Fruit fly (Drosophila melanogaster) whole organism, embryonic: ENCODE results near the gene CG34265.

Experiments used
- ATbp ChIP-seq: fragments of 200-800 bp; sonication (Bioruptor generic); optimal IDR thresholded peaks from 2 replicates; lab custom pipeline; 2017; ENCODE audit warnings: missing biosample characterization, mild to moderate bottlenecking, missing genetic modification characterization, missing genetic modification reagents
- Bgb ChIP-seq: fragments of 200-800 bp; sonication (Bioruptor generic); IDR thresholded peaks from 2 replicates; pipeline ENCODE4 v1.3.6; 2022; ENCODE audit warnings: missing biosample characterization, missing genetic modification characterization; ENCODE audit not compliant: partially characterized antibody
- CG10274 ChIP-seq: fragments of 200-800 bp; sonication (Bioruptor generic); optimal IDR thresholded peaks from 3 replicates; lab custom pipeline; 2017; ENCODE audit warnings: missing biosample characterization, mild to moderate bottlenecking, missing genetic modification characterization
- CG10321 ChIP-seq: fragments of 200-800 bp; sonication (Bioruptor generic); IDR thresholded peaks from 2 replicates; pipeline ENCODE4 v1.3.6; 2022; ENCODE audit warnings: missing biosample characterization, missing genetic modification characterization
- CG11695 ChIP-seq: fragments of 200-800 bp; sonication (Bioruptor generic); IDR thresholded peaks from 3 replicates; pipeline ENCODE4 v1.3.6; 2022; ENCODE audit warnings: missing biosample characterization, missing genetic modification characterization
- CG13123 ChIP-seq: fragments of 200-800 bp; sonication (Bioruptor generic); optimal IDR thresholded peaks from 2 replicates; lab custom pipeline; 2016; ENCODE audit warnings: missing biosample characterization, missing genetic modification characterization
- CG14710 ChIP-seq: fragments of 200-800 bp; sonication (Bioruptor generic); optimal IDR thresholded peaks from 3 replicates; lab custom pipeline; 2019; ENCODE audit warnings: missing biosample characterization, mild to moderate bottlenecking, missing genetic modification characterization, moderate library complexity
- CG15514 ChIP-seq: fragments of 200-800 bp; sonication (Bioruptor generic); optimal IDR thresholded peaks from 3 replicates; lab custom pipeline; 2017; ENCODE audit warnings: missing biosample characterization, missing genetic modification characterization, mild to moderate bottlenecking, moderate library complexity, missing genetic modification reagents
- CG1647 ChIP-seq: fragments of 200-800 bp; sonication (Bioruptor generic); optimal IDR thresholded peaks from 3 replicates; lab custom pipeline; 2016; ENCODE audit warnings: missing biosample characterization, missing genetic modification characterization
- CG17568 ChIP-seq: fragments of 200-800 bp; sonication (Bioruptor generic); optimal IDR thresholded peaks from 2 replicates; lab custom pipeline; 2018; ENCODE audit warnings: missing biosample characterization, mild to moderate bottlenecking, missing genetic modification characterization, moderate library complexity
- CG18262 ChIP-seq: fragments of 200-800 bp; optimal IDR thresholded peaks from 3 replicates; lab custom pipeline; 2019; ENCODE audit warnings: missing biosample characterization, mild to moderate bottlenecking, missing genetic modification characterization, moderate library complexity
- CG1832 ChIP-seq: fragments of 200-800 bp; sonication (Bioruptor generic); optimal IDR thresholded peaks from 2 replicates; lab custom pipeline; 2017; ENCODE audit warnings: missing biosample characterization, mild to moderate bottlenecking, missing genetic modification characterization, inconsistent platforms
- CG2875 ChIP-seq: fragments of 200-800 bp; sonication (Bioruptor generic); optimal IDR thresholded peaks from 2 replicates; lab custom pipeline; 2017; ENCODE audit warnings: missing biosample characterization, mild to moderate bottlenecking, missing genetic modification characterization, missing genetic modification reagents
- CG3838 ChIP-seq: fragments of 200-800 bp; sonication (Bioruptor generic); optimal IDR thresholded peaks from 3 replicates; lab custom pipeline; 2016; ENCODE audit warnings: missing biosample characterization, missing genetic modification characterization
- CG3995 ChIP-seq: fragments of 200-800 bp; sonication (Bioruptor generic); optimal IDR thresholded peaks from 3 replicates; lab custom pipeline; 2016; ENCODE audit warnings: missing biosample characterization, missing genetic modification characterization
- CG4328 ChIP-seq: fragments of 200-800 bp; sonication (Bioruptor generic); optimal IDR thresholded peaks from 3 replicates; lab custom pipeline; 2017; ENCODE audit warnings: missing biosample characterization, missing genetic modification reagents, missing genetic modification characterization
- CG4854 ChIP-seq: fragments of 200-800 bp; sonication (Bioruptor generic); optimal IDR thresholded peaks from 2 replicates; lab custom pipeline; 2016; ENCODE audit warnings: missing biosample characterization, missing genetic modification characterization, inconsistent platforms
- CG6813 ChIP-seq: fragments of 200-800 bp; sonication (Bioruptor generic); optimal IDR thresholded peaks from 2 replicates; lab custom pipeline; 2017; ENCODE audit warnings: missing biosample characterization, missing genetic modification characterization, mild to moderate bottlenecking, moderate library complexity, missing genetic modification reagents
- CG7357 ChIP-seq: fragments of 200-800 bp; sonication (Bioruptor generic); IDR thresholded peaks from 3 replicates; pipeline ENCODE4 v1.3.6; 2022; ENCODE audit warnings: missing biosample characterization, missing genetic modification characterization
- CG7786 ChIP-seq: fragments of 200-800 bp; sonication (Bioruptor generic); optimal IDR thresholded peaks from 2 replicates; lab custom pipeline; 2016; ENCODE audit warnings: missing biosample characterization, missing genetic modification characterization
- CG8281 ChIP-seq: fragments of 200-800 bp; sonication (Bioruptor generic); optimal IDR thresholded peaks from 2 replicates; lab custom pipeline; 2018; ENCODE audit warnings: missing biosample characterization, mild to moderate bottlenecking, missing genetic modification characterization, moderate library complexity
- CrebB ChIP-seq: fragments of 200-800 bp; sonication (Bioruptor generic); optimal IDR thresholded peaks from 3 replicates; lab custom pipeline; 2018; ENCODE audit warnings: missing biosample characterization, mild to moderate bottlenecking, missing genetic modification characterization
- Dad ChIP-seq: fragments of 200-800 bp; sonication (Bioruptor generic); optimal IDR thresholded peaks from 3 replicates; lab custom pipeline; 2016; ENCODE audit warnings: missing biosample characterization, missing genetic modification characterization
- Fer1 ChIP-seq: fragments of 200-800 bp; sonication (Bioruptor generic); optimal IDR thresholded peaks from 2 replicates; lab custom pipeline; 2017; ENCODE audit warnings: missing biosample characterization, mild to moderate bottlenecking, missing genetic modification characterization
- Hmx ChIP-seq: fragments of 200-800 bp; sonication (Bioruptor generic); optimal IDR thresholded peaks from 2 replicates; lab custom pipeline; 2016; ENCODE audit warnings: missing biosample characterization, missing genetic modification characterization
- MBD-R2 ChIP-seq: fragments of 200-800 bp; sonication (Bioruptor generic); IDR thresholded peaks from 2 replicates; pipeline ENCODE4 v1.3.6; 2022; ENCODE audit warnings: missing biosample characterization, missing genetic modification characterization
- MTF-1 ChIP-seq: fragments of 200-800 bp; sonication (Bioruptor generic); optimal IDR thresholded peaks from 2 replicates; lab custom pipeline; 2018; ENCODE audit warnings: missing biosample characterization, mild to moderate bottlenecking, missing genetic modification characterization, borderline replicate concordance
- Nf-YC ChIP-seq: fragments of 200-800 bp; optimal IDR thresholded peaks from 3 replicates; lab custom pipeline; 2019; ENCODE audit warnings: missing biosample characterization, mild to moderate bottlenecking, missing genetic modification characterization, moderate library complexity
- Trl ChIP-seq, 3 experiments: fragments of >200 bp in 2 of 3; fragments of 200-800 bp in 1 of 3; sonication (Bioruptor generic) in 1 of 3; optimal IDR thresholded peaks; 2 replicates in 1 of 3; 3 replicates in 2 of 3; lab custom pipeline; 2016 to 2017; ENCODE audit warnings: missing biosample characterization in 1 of 3, missing genetic modification characterization in 1 of 3
- ap ChIP-seq: fragments of 200-800 bp; sonication (Bioruptor generic); IDR thresholded peaks from 2 replicates; pipeline ENCODE4 v1.3.6; 2022; ENCODE audit warnings: missing biosample characterization, missing genetic modification characterization
- bowl ChIP-seq: fragments of 200-800 bp; sonication (Bioruptor generic); IDR thresholded peaks from 2 replicates; pipeline ENCODE4 v1.3.6; 2022; ENCODE audit warnings: missing biosample characterization, missing genetic modification characterization
- br ChIP-seq: fragments of >200 bp; optimal IDR thresholded peaks from 2 replicates; lab custom pipeline; 2017
- btn ChIP-seq: fragments of 200-800 bp; sonication (Bioruptor generic); optimal IDR thresholded peaks from 2 replicates; lab custom pipeline; 2016; ENCODE audit warnings: missing biosample characterization, missing genetic modification characterization
- cg ChIP-seq: fragments of 200-800 bp; sonication (Bioruptor generic); optimal IDR thresholded peaks from 3 replicates; lab custom pipeline; 2019; ENCODE audit warnings: missing biosample characterization, mild to moderate bottlenecking, missing genetic modification characterization, moderate library complexity
- cwo ChIP-seq: fragments of 200-800 bp; sonication (Bioruptor generic); optimal IDR thresholded peaks from 3 replicates; lab custom pipeline; 2017; ENCODE audit warnings: missing biosample characterization, missing genetic modification characterization, mild to moderate bottlenecking, moderate library complexity, missing genetic modification reagents
- ems ChIP-seq: fragments of 200-800 bp; sonication (Bioruptor generic); optimal IDR thresholded peaks from 3 replicates; lab custom pipeline; 2016; ENCODE audit warnings: missing biosample characterization, missing genetic modification characterization
- eve ChIP-seq, 2 experiments: fragments of >200 bp; optimal IDR thresholded peaks; 2 replicates each; lab custom pipeline; 2017; ENCODE audit warnings: missing biosample characterization in 2 of 2, missing genetic modification characterization in 2 of 2
- fru ChIP-seq: fragments of >200 bp; optimal IDR thresholded peaks from 2 replicates; lab custom pipeline; 2017
- grn ChIP-seq: fragments of 200-800 bp; sonication (Bioruptor generic); optimal IDR thresholded peaks from 3 replicates; lab custom pipeline; 2017; ENCODE audit warnings: missing biosample characterization, missing genetic modification characterization
- kni ChIP-seq: fragments of 200-800 bp; sonication (Bioruptor generic); optimal IDR thresholded peaks from 3 replicates; lab custom pipeline; 2017; ENCODE audit warnings: mild to moderate bottlenecking, missing biosample characterization, missing genetic modification reagents, missing genetic modification characterization
- ranshi ChIP-seq: fragments of 200-800 bp; sonication (Bioruptor generic); IDR thresholded peaks from 2 replicates; pipeline ENCODE4 v1.3.6; 2022; ENCODE audit warnings: missing biosample characterization, missing genetic modification characterization
- rib ChIP-seq: fragments of 200-800 bp; sonication (Bioruptor generic); IDR thresholded peaks from 2 replicates; pipeline ENCODE4 v1.3.6; 2022; ENCODE audit warnings: missing biosample characterization, missing genetic modification characterization
- sc ChIP-seq, 3 experiments: fragments of >200 bp in 2 of 3; fragments of 200-800 bp in 1 of 3; sonication (Bioruptor generic) in 1 of 3; optimal IDR thresholded peaks; 2 replicates in 2 of 3; 3 replicates in 1 of 3; lab custom pipeline; 2017; ENCODE audit warnings: mild to moderate bottlenecking in 1 of 3, missing biosample characterization in 1 of 3, missing genetic modification characterization in 1 of 3, missing genetic modification reagents in 1 of 3
- sens ChIP-seq: fragments of 200-800 bp; sonication (Bioruptor generic); peaks from one replicate; lab custom pipeline; 2016; ENCODE audit warnings: missing biosample characterization, missing genetic modification characterization
- slbo ChIP-seq: fragments of 200-800 bp; sonication (Bioruptor generic); IDR thresholded peaks from 2 replicates; pipeline ENCODE4 v1.3.6; 2022; ENCODE audit warnings: missing biosample characterization, missing genetic modification characterization
- slou ChIP-seq: fragments of 200-800 bp; sonication (Bioruptor generic); optimal IDR thresholded peaks from 3 replicates; lab custom pipeline; 2016; ENCODE audit warnings: missing biosample characterization, missing genetic modification characterization
- ssp ChIP-seq: fragments of 200-800 bp; sonication (Bioruptor generic); IDR thresholded peaks from 2 replicates; pipeline ENCODE4 v1.3.6; 2022; ENCODE audit warnings: missing biosample characterization, missing genetic modification characterization
- sug ChIP-seq: fragments of 200-800 bp; optimal IDR thresholded peaks from 2 replicates; lab custom pipeline; 2019; ENCODE audit warnings: missing biosample characterization, mild to moderate bottlenecking, missing genetic modification characterization, moderate library complexity
- zen ChIP-seq: fragments of 200-800 bp; sonication (Bioruptor generic); optimal IDR thresholded peaks from 3 replicates; lab custom pipeline; 2018; ENCODE audit warnings: missing biosample characterization, mild to moderate bottlenecking, missing genetic modification characterization, moderate library complexity

CG34265 gene

DNA sequence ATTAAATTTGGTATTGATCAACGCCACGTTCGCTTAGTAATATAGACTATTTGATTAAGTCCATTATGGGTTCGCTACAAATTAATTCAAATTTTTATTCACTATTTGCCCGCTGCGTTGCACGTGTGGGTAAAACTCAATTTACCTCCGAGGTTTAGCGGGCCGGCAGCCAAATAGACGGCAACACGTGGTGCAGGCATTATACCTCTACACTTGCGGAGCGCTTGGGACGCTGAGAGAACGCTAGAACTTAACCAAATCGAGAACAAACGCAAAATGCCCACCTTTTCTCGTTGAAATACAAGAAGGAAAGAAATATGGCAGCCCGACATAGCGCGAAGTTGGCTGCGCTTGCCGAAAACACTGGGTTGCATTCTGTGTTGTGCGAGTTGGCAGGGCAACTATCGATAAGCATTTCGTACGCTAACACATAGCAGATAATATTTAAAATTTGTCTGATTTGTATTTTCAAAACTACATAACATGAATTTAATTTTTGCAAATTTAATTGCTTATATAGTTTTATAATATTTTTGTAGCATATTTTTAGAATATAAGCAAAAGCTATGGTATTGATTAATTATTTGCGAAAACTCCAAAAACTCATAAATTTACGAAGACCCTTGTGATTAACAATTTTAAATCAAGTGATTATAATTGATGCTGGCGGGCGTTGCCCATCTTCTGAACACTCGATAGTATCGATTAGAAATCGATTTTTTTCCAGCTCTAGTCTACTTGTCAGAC, 45.4 kb upstream of the CG34265 start, which contains the start of the genes RpL28 and eIF1 (continued):
- TF ChIP-seq Fer1 (GFP tag; lab: Kevin White, UChicago) (peak; percentile 90), bowl (GFP tag; lab: Robert Waterston, UW) (0 out of 2 replicates have a peak, but pooled peaks have one; percentile 58), CG7786 (GFP tag; lab: Kevin White, UChicago) (peak; percentile 84), CG1647 (GFP tag; lab: Kevin White, UChicago) (peak; percentile 91), ATbp (GFP tag; lab: Kevin White, UChicago) (peak; percentile 88), zen (peak; percentile 88), sens (peak; percentile 97), CG3995 (peak; percentile 87), CG15514 (GFP tag; lab: Kevin White, UChicago) (peak; percentile 92), ranshi (GFP tag; lab: Robert Waterston, UW) (peak; percentile 87), fru (no peak), MBD-R2 (GFP tag; lab: Robert Waterston, UW) (peak; percentile 43; the same call in 1 of the 2 replicates), CrebB (tag; lab: Kevin White, UChicago) (peak; percentile 90), slbo (peak; percentile 91), Bgb (peak; percentile 76), CG14710 (tag; lab: Kevin White, UChicago) (peak; percentile 95), kni (GFP tag; lab: Kevin White, UChicago) (peak; percentile 94), ap (GFP tag; lab: Robert Waterston, UW) (peak; percentile 84), Hmx (GFP tag; lab: Kevin White, UChicago) (peak; percentile 62), CG13123 (GFP tag; lab: Kevin White, UChicago) (peak; percentile 100), Nf-YC (tag; lab: Kevin White, UChicago) (peak; percentile 81), CG3838 (GFP tag; lab: Kevin White, UChicago) (peak; percentile 84), grn (GFP tag; lab: Kevin White, UChicago) (peak; percentile 83), CG4328 (GFP tag; lab: Kevin White, UChicago) (peak; percentile 92), CG6813 (peak; percentile 94), CG11695 (peak; percentile 63; the same call in 2 of the 3 replicates), Trl (optimal IDR thresholded peaks at IDR 0.05; lab: Kevin White, UChicago) (no peak), Trl (GFP tag; optimal IDR thresholded peaks at IDR 0.05; lab: Kevin White, UChicago) (peak; percentile 94), CG10274 (GFP tag; lab: Kevin White, UChicago) (peak; percentile 87), CG17568 (GFP tag; lab: Kevin White, UChicago) (no peak), sug (tag; lab: Kevin White, UChicago) (peak; percentile 88), br (lab: Kevin White, UChicago) (no peak), MTF-1 (GFP tag; lab: Kevin White, UChicago) (peak; percentile 98), CG7357 (GFP tag; lab: Robert Waterston, UW) (peak; percentile 64), CG2875 (GFP tag; lab: Kevin White, UChicago) (peak; percentile 88), sc (optimal IDR thresholded peaks at IDR 0.05; lab: Kevin White, UChicago) (no peak), sc (GFP tag; optimal IDR thresholded peaks at IDR 0.05; lab: Kevin White, UChicago) (peak; percentile 92), btn (GFP tag; lab: Kevin White, UChicago) (peak; percentile 79), cg (GFP tag; lab: Kevin White, UChicago) (no peak), ems (GFP tag; lab: Kevin White, UChicago) (peak; percentile 85), CG1832 (no peak), slou (GFP tag; lab: Kevin White, UChicago) (peak; percentile 91), Dad (peak; percentile 88), CG4854 (GFP tag; lab: Kevin White, UChicago) (peak; percentile 85), cwo (GFP tag; lab: Kevin White, UChicago) (peak; percentile 69), CG8281 (tag; lab: Kevin White, UChicago) (peak; percentile 75), eve (GFP tag; optimal IDR thresholded peaks at IDR 0.05; lab: Kevin White, UChicago) (no peak), CG10321 (peak; percentile 73), ssp (GFP tag; lab: Robert Waterston, UW) (peak; percentile 79), rib (GFP tag; lab: Robert Waterston, UW) (0 out of 2 replicates have a peak, but pooled peaks have one; percentile 28), CG18262 (tag; lab: Kevin White, UChicago) (peak; percentile 83)
